Worm (Caenorhabditis elegans): Measurements from ENCODE around the gene hil-3.
"Not testable (repeated sequence)": the region's sequence is repeated elsewhere in the genome, so short reads cannot be mapped to it uniquely, and the experiment has no call there.

DNA sequence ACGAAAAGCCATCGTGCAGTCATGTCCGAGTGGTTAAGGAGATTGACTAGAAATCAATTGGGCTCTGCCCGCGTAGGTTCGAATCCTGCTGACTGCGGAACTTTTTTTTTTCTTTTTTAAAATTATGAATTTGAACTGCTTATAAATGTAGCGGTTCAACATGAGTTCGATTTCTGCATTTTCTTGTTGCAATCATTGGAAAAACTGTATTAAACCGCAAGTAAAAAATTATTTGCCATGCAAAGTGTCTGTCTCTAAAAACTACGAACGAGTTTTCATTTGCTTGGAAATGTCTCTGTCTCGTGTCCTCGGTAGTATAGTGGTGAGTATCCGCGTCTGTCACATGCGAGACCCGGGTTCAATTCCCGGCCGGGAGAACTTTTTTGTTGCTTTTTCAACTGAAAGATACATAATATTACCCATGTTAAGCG is 3.5 kb upstream of the hil-3 start:
- TF ChIP-seq ttx-3 (tag; optimal IDR thresholded peaks at IDR 0.05); unc-55 (GFP tag; optimal IDR thresholded peaks at IDR 0.05); pqm-1 (tag; optimal IDR thresholded peaks at IDR 0.05); hlh-6 (tag; optimal IDR thresholded peaks at IDR 0.05): not testable (repeated sequence)
- TF ChIP-seq dve-1 (tag; optimal IDR thresholded peaks at IDR 0.05) (peak; percentile 13), hlh-30 (tag; optimal IDR thresholded peaks at IDR 0.05; ENCODE audit: insufficient read depth) (peak; percentile 79)

Measured in whole organism, late embryonic.